Worm (Caenorhabditis elegans): Measurements from ENCODE around the gene kap-1.

The kap-1 gene

DNA sequence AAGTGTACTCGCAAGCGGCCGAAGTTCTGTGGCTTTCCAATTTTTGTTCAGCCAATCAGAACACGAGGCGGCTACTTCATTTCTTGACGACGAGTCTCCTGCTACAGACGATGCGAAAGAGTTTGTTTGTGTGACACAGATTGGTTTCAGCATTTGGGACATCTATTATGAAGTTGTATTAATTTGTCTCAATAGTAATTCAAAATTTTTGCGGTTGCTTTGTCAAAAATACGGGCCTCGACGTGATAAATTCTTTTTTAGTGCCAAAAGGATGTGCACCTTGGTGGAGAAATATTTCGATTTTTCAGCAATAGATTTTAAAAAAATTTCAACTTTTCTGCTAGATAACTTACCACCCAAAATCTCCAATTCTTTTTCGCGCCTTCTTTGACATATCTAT lies 31.9 kb downstream of the kap-1 start:
- TF ChIP-seq sdc-2 (tag; optimal IDR thresholded peaks at IDR 0.05): no peak
- no peak for TF ChIP-seq unc-42 (tag; optimal IDR thresholded peaks at IDR 0.05)
- no peak for TF ChIP-seq nhr-11 (tag; optimal IDR thresholded peaks at IDR 0.05)

DNA sequence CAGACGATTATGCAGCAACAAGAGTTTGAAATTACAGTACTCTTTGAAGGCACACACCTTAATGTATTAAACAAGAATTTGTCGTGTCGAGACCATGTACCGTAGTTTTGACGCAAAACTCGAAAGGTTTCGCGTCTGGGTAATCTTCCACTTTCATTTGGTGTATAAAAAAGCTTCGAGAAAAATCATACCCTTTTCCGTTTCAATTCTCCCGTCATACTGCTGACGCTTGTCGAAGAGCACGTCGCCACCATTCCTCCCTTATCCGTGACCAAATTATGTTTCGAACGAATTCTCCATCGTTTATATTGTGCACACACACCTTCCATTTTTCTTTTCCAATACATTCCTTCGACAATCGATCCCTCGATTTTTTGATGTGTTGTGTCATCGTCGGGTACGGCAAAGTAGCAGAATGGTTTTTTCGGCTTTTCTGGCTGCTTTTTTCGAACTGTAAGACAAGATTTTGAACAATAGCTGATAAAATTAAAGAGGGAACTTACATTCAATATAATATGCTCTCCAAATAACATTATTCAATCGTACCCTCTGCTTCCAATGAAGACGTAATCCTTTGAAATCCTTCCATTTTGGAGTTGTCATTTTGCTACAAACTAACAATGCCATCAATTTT lies 35.3 kb downstream of the kap-1 start:
- TF ChIP-seq lin-11 (tag; optimal IDR thresholded peaks at IDR 0.05) (no peak), ceh-22 (tag; optimal IDR thresholded peaks at IDR 0.05) (no peak), eyg-1 (tag; optimal IDR thresholded peaks at IDR 0.05) (no peak), ets-4 (tag; optimal IDR thresholded peaks at IDR 0.05) (no peak), hlh-15 (tag; optimal IDR thresholded peaks at IDR 0.05) (no peak), fkh-6 (tag; optimal IDR thresholded peaks at IDR 0.05) (no peak), sox-4 (tag; optimal IDR thresholded peaks at IDR 0.05) (no peak), ceh-6 (GFP tag; optimal IDR thresholded peaks at IDR 0.05) (no peak), mec-3 (tag; optimal IDR thresholded peaks at IDR 0.05; ENCODE audit: borderline replicate concordance) (no peak), ceh-48 (tag; optimal IDR thresholded peaks at IDR 0.05) (no peak), Y22D7AL.16 (tag; optimal IDR thresholded peaks at IDR 0.05) (no peak), lim-6 (tag; optimal IDR thresholded peaks at IDR 0.05) (no peak), T23F11.4 (GFP tag; optimal IDR thresholded peaks at IDR 0.05) (no peak), nhr-232 (tag; optimal IDR thresholded peaks at IDR 0.05) (no peak), ceh-45 (GFP tag; IDR thresholded peaks at IDR 0.05) (no peak), K09A11.1 (tag; optimal IDR thresholded peaks at IDR 0.05; ENCODE audit: insufficient read depth) (no peak), dve-1 (tag; optimal IDR thresholded peaks at IDR 0.05) (no peak), ceh-9 (tag; optimal IDR thresholded peaks at IDR 0.05) (no peak), sox-2 (GFP tag; IDR thresholded peaks at IDR 0.05) (no peak)

DNA sequence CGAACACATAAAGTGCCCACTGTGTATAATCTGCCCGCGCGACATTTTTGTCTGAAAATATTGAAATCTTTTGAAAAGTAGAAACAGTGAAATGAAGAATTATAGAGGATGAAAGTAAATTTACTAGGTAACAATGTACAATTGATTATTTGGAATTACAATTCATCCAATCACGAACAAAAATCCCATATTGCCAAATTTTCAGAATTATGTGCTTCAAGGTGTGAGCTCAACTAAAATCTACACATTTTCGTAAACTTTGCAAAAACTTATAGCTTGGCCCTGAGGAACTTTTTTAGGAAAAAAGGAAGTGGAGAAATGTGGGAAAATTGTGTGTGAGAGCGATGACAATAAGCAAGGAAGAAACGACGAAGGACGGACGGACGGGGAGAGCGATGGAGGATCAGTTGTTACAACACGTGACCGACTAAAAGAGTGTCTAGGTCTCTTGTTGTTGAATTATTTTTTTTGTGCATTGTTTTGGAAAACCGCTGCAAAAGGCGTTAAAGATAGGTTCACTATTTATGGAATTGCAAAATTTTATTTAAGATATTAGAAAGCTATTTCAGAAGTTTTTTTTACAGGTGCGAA lies 36.1 kb downstream of the kap-1 start, which contains the start of gene mml-1:
Gene mml-1, minus strand, starts transcription at position 51 of the 591 bp plus-strand sequence.
- TF ChIP-seq hlh-30 (tag; optimal IDR thresholded peaks at IDR 0.05; ENCODE audit: insufficient read depth) (peak; percentile 78), fkh-10 (GFP tag; optimal IDR thresholded peaks at IDR 0.05) (no peak)

DNA sequence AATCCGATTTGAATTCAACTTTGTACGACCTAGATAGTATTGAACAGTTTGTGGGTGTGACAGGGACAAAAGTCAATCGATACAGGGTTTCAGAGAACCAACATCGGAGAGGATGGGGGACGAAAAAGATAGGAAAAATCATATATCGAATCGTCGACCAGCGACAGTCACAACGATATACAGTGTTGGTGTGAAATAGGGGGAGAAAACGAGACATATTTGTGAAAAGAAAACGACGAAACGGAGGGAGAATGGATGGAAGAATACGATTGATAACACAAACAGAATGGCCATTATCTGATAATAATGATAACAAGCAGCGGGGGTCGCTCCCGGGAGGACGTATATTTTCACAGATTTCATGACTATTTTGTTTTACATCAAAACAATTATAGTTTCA lies 36.8 kb downstream of the kap-1 start:
- TF ChIP-seq elt-2 (tag; optimal IDR thresholded peaks at IDR 0.05): peak; percentile 61
- no peak for TF ChIP-seq ceh-18 (tag; optimal IDR thresholded peaks at IDR 0.05)
- no peak for TF ChIP-seq tbx-2 (tag; optimal IDR thresholded peaks at IDR 0.05)

DNA sequence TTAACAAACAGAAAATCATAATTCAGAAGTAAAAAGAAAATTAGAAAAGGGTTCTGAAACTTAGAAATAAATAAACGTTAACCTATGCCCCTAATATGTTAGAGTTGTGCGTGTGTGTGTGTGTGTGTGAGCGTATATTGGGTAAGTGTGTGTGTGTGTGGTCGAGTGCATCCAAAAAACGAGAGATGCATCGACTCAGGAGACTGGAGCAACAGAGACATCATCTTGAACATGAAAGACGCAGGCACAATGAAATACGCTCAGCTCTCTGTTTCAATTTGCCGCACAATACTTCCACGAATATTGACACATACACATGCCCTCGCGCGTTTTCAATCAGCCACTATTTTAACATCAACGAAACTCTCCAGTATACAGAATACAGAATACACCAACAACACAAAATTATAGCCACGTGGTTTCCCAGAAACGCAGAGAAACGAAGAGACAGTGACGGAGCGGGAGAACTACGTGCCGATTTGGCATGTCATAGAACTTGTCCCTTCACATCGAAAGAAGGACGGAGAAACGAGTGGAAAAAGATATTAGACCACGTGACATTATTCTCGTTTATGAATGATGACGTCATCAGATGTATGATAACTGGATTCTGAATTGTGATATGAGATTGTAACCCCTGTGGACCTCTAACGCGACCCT lies 37.6 kb downstream of the kap-1 start:
- TF ChIP-seq sox-4 (tag; optimal IDR thresholded peaks at IDR 0.05) (no peak), pqm-1 (tag; optimal IDR thresholded peaks at IDR 0.05) (no peak), ceh-24 (tag; optimal IDR thresholded peaks at IDR 0.05) (no peak), pat-9 (tag; optimal IDR thresholded peaks at IDR 0.05) (no peak), ceh-6 (GFP tag; optimal IDR thresholded peaks at IDR 0.05) (no peak), ahr-1 (tag; optimal IDR thresholded peaks at IDR 0.05) (no peak), unc-42 (tag; optimal IDR thresholded peaks at IDR 0.05) (peak; percentile 20), che-1 (tag; optimal IDR thresholded peaks at IDR 0.05) (no peak), hlh-30 (tag; optimal IDR thresholded peaks at IDR 0.05; ENCODE audit: insufficient read depth) (peak; percentile 88), syd-9 (tag; optimal IDR thresholded peaks at IDR 0.05) (no peak), odd-2 (tag; optimal IDR thresholded peaks at IDR 0.05) (no peak), elt-4 (tag; optimal IDR thresholded peaks at IDR 0.05) (no peak), pha-4 (tag; optimal IDR thresholded peaks at IDR 0.05) (no peak), pag-3 (tag; optimal IDR thresholded peaks at IDR 0.05; ENCODE audit: borderline replicate concordance) (no peak), Y22D7AL.16 (tag; optimal IDR thresholded peaks at IDR 0.05) (no peak), ceh-45 (GFP tag; IDR thresholded peaks at IDR 0.05) (no peak), eyg-1 (tag; optimal IDR thresholded peaks at IDR 0.05) (no peak), sox-2 (GFP tag; IDR thresholded peaks at IDR 0.05) (no peak), pros-1 (tag; optimal IDR thresholded peaks at IDR 0.05) (no peak), dve-1 (tag; optimal IDR thresholded peaks at IDR 0.05) (no peak), K02D7.2 (tag; optimal IDR thresholded peaks at IDR 0.05) (no peak), ztf-16 (tag; optimal IDR thresholded peaks at IDR 0.05) (no peak), ama-1 (optimal IDR thresholded peaks at IDR 0.05) (no peak), ceh-19 (GFP tag; optimal IDR thresholded peaks at IDR 0.05) (no peak), npax-4 (tag; optimal IDR thresholded peaks at IDR 0.05) (no peak), sdc-2 (tag; optimal IDR thresholded peaks at IDR 0.05) (no peak)

Measured in whole organism, late embryonic.